Worm (Caenorhabditis elegans) whole organism, late embryonic: ENCODE measurements around the gene sre-26.

Source experiments
- C38D4.7 ChIP-seq: fragments of 200-800 bp; sonication (Bioruptor generic); optimal IDR thresholded peaks from 2 replicates; lab custom pipeline; 2018; ENCODE audit warnings: mild to moderate bottlenecking, missing genetic modification characterization, moderate library complexity, missing compliant biosample characterization
- F13H6.1 ChIP-seq: sonication (generic microtip); optimal IDR thresholded peaks from 2 replicates; lab custom pipeline; 2016; ENCODE audit warnings: missing genetic modification characterization, missing compliant biosample characterization
- K02D7.2 ChIP-seq: sonication (generic microtip); optimal IDR thresholded peaks from 2 replicates; lab custom pipeline; 2017; ENCODE audit warnings: mild to moderate bottlenecking, missing genetic modification characterization, missing compliant biosample characterization
- K09A11.1 ChIP-seq: sonication (generic microtip); optimal IDR thresholded peaks from 2 replicates; lab custom pipeline; 2017; ENCODE audit warnings: antibody characterized with exemption, mild to moderate bottlenecking, missing genetic modification characterization, missing compliant biosample characterization; ENCODE audit not compliant: insufficient read depth
- ama-1 ChIP-seq: fragments of 150-350 bp; optimal IDR thresholded peaks from 2 replicates; lab custom pipeline; 2014
- ceh-14 ChIP-seq: sonication (generic microtip); optimal IDR thresholded peaks from 2 replicates; lab custom pipeline; 2016; ENCODE audit warnings: missing genotype, missing genetic modification characterization, missing compliant biosample characterization
- ceh-18 ChIP-seq: sonication (generic microtip); optimal IDR thresholded peaks from 2 replicates; lab custom pipeline; 2016; ENCODE audit warnings: missing genetic modification characterization, missing compliant biosample characterization
- ceh-19 ChIP-seq: fragments of 200-800 bp; sonication (Bioruptor generic); optimal IDR thresholded peaks from 2 replicates; lab custom pipeline; 2018; ENCODE audit warnings: mild to moderate bottlenecking, missing genetic modification characterization, missing compliant biosample characterization
- ceh-22 ChIP-seq: sonication (generic microtip); optimal IDR thresholded peaks from 2 replicates; lab custom pipeline; 2017; ENCODE audit warnings: missing biosample characterization, missing genetic modification characterization
- ceh-30 ChIP-seq: fragments of 150-350 bp; optimal IDR thresholded peaks from 2 replicates; lab custom pipeline; 2014; ENCODE audit warnings: missing biosample characterization, missing genetic modification characterization
- ceh-31 ChIP-seq: sonication (generic microtip); optimal IDR thresholded peaks from 2 replicates; lab custom pipeline; 2016; ENCODE audit warnings: missing genetic modification characterization, missing compliant biosample characterization
- ceh-34 ChIP-seq: sonication (generic microtip); optimal IDR thresholded peaks from 2 replicates; lab custom pipeline; 2016; ENCODE audit warnings: mild to moderate bottlenecking, missing genetic modification characterization, missing compliant biosample characterization
- ceh-45 ChIP-seq: fragments of 200-800 bp; sonication (Bioruptor generic); IDR thresholded peaks from 2 replicates; pipeline ENCODE4 v1.3.6; 2022; ENCODE audit warnings: missing genetic modification reagents, missing genetic modification characterization, missing compliant biosample characterization
- ceh-48 ChIP-seq: sonication (generic microtip); optimal IDR thresholded peaks from 2 replicates; lab custom pipeline; 2016; ENCODE audit warnings: missing genetic modification characterization, inconsistent platforms, missing compliant biosample characterization
- ceh-9 ChIP-seq: sonication (generic microtip); optimal IDR thresholded peaks from 2 replicates; lab custom pipeline; 2016; ENCODE audit warnings: mild to moderate bottlenecking, missing genetic modification characterization, inconsistent platforms, missing compliant biosample characterization
- che-1 ChIP-seq: sonication (generic microtip); optimal IDR thresholded peaks from 2 replicates; lab custom pipeline; 2016; ENCODE audit warnings: mild to moderate bottlenecking, missing genetic modification characterization, missing compliant biosample characterization
- dve-1 ChIP-seq: sonication (generic microtip); optimal IDR thresholded peaks from 2 replicates; lab custom pipeline; 2017; ENCODE audit warnings: antibody characterized with exemption, mild to moderate bottlenecking, missing genetic modification characterization, missing compliant biosample characterization
- elt-2 ChIP-seq: sonication (generic microtip); optimal IDR thresholded peaks from 2 replicates; lab custom pipeline; 2016; ENCODE audit warnings: missing genetic modification reagents, missing genetic modification characterization, missing compliant biosample characterization
- ets-4 ChIP-seq: sonication (generic microtip); optimal IDR thresholded peaks from 2 replicates; lab custom pipeline; 2016; ENCODE audit warnings: missing genetic modification characterization, missing compliant biosample characterization
- eyg-1 ChIP-seq: sonication (generic microtip); optimal IDR thresholded peaks from 2 replicates; lab custom pipeline; 2016; ENCODE audit warnings: missing genotype, missing genetic modification characterization, missing compliant biosample characterization
- fkh-6 ChIP-seq: sonication (generic microtip); optimal IDR thresholded peaks from 2 replicates; lab custom pipeline; 2016; ENCODE audit warnings: missing genetic modification characterization, missing compliant biosample characterization
- hlh-15 ChIP-seq: sonication (generic microtip); optimal IDR thresholded peaks from 2 replicates; lab custom pipeline; 2016; ENCODE audit warnings: missing genetic modification characterization, missing compliant biosample characterization
- hlh-6 ChIP-seq: sonication (generic microtip); optimal IDR thresholded peaks from 2 replicates; lab custom pipeline; 2016; ENCODE audit warnings: missing genotype, missing genetic modification characterization, missing compliant biosample characterization
- hlh-8 ChIP-seq: sonication (generic microtip); optimal IDR thresholded peaks from 2 replicates; lab custom pipeline; 2016; ENCODE audit warnings: missing genotype, missing genetic modification characterization, missing compliant biosample characterization
- lin-11 ChIP-seq: fragments of 200-800 bp; sonication (Bioruptor generic); optimal IDR thresholded peaks from 2 replicates; lab custom pipeline; 2018; ENCODE audit warnings: mild to moderate bottlenecking, missing genetic modification characterization, missing compliant biosample characterization
- madf-2 ChIP-seq: sonication (generic microtip); optimal IDR thresholded peaks from 2 replicates; lab custom pipeline; 2017; ENCODE audit warnings: missing genetic modification characterization, missing compliant biosample characterization
- nfya-1 ChIP-seq: sonication (generic microtip); optimal IDR thresholded peaks from 2 replicates; lab custom pipeline; 2017; ENCODE audit warnings: missing genetic modification characterization, mild to moderate bottlenecking, missing compliant biosample characterization, antibody characterized with exemption, moderate library complexity
- nhr-11 ChIP-seq: fragments of 150-350 bp; optimal IDR thresholded peaks from 2 replicates; lab custom pipeline; 2014; ENCODE audit warnings: missing biosample characterization, missing genetic modification characterization
- nhr-232 ChIP-seq: sonication (generic microtip); optimal IDR thresholded peaks from 2 replicates; lab custom pipeline; 2016; ENCODE audit warnings: missing genetic modification characterization, missing compliant biosample characterization
- odd-2 ChIP-seq: sonication (generic microtip); optimal IDR thresholded peaks from 2 replicates; lab custom pipeline; 2017; ENCODE audit warnings: antibody characterized with exemption, mild to moderate bottlenecking, missing genetic modification characterization, missing compliant biosample characterization
- pat-9 ChIP-seq: fragments of 200-800 bp; sonication (Bioruptor generic); optimal IDR thresholded peaks from 2 replicates; lab custom pipeline; 2018; ENCODE audit warnings: mild to moderate bottlenecking, missing genetic modification characterization, moderate library complexity, missing compliant biosample characterization
- pax-1 ChIP-seq: fragments of 150-350 bp; optimal IDR thresholded peaks from 2 replicates; lab custom pipeline; 2014; ENCODE audit warnings: missing biosample characterization, missing genetic modification characterization
- pqm-1 ChIP-seq: sonication (generic microtip); optimal IDR thresholded peaks from 2 replicates; lab custom pipeline; 2016; ENCODE audit warnings: missing genetic modification characterization, missing compliant biosample characterization
- sdc-2 ChIP-seq: sonication (generic microtip); optimal IDR thresholded peaks from 2 replicates; lab custom pipeline; 2016; ENCODE audit warnings: missing genotype, missing genetic modification characterization, missing compliant biosample characterization
- tbx-2 ChIP-seq: sonication (generic microtip); optimal IDR thresholded peaks from 2 replicates; lab custom pipeline; 2016; ENCODE audit warnings: missing genetic modification characterization, missing compliant biosample characterization
- ttx-3 ChIP-seq: sonication (generic microtip); optimal IDR thresholded peaks from 2 replicates; lab custom pipeline; 2016; ENCODE audit warnings: missing genetic modification reagents, missing genetic modification characterization, missing compliant biosample characterization
- unc-42 ChIP-seq: sonication (generic microtip); optimal IDR thresholded peaks from 2 replicates; lab custom pipeline; 2016; ENCODE audit warnings: missing genotype, missing genetic modification characterization, missing compliant biosample characterization
- unc-55 ChIP-seq: sonication (generic microtip); optimal IDR thresholded peaks from 2 replicates; lab custom pipeline; 2017; ENCODE audit warnings: missing biosample characterization, missing genetic modification reagents, missing genetic modification characterization
- unc-86 ChIP-seq: sonication (generic microtip); optimal IDR thresholded peaks from 2 replicates; lab custom pipeline; 2016; ENCODE audit warnings: missing genetic modification characterization, missing compliant biosample characterization
- zip-5 ChIP-seq: sonication (generic microtip); optimal IDR thresholded peaks from 2 replicates; lab custom pipeline; 2016; ENCODE audit warnings: missing genetic modification characterization, missing compliant biosample characterization

sre-26 gene

ce11 chrII:12429743-12430142 is 9.4 kb upstream of the sre-26 start, which contains the start of gene Y57A10C.8:
Gene Y57A10C.8 (minus strand): TSS chrII:12429843.
- no peak for TF ChIP-seq elt-2 (tag; lab: Kevin White, UChicago)
- TF ChIP-seq ceh-34, result no peak
- no peak for TF ChIP-seq sdc-2
- no peak for TF ChIP-seq ceh-31 (tag; lab: Kevin White, UChicago)
- TF ChIP-seq zip-5 (tag; lab: Kevin White, UChicago), result no peak
- no peak for TF ChIP-seq F13H6.1
- no peak for TF ChIP-seq unc-42 (tag; lab: Kevin White, UChicago)
- TF ChIP-seq ceh-14 (tag; lab: Kevin White, UChicago), result no peak
- no peak for TF ChIP-seq hlh-15
- TF ChIP-seq ceh-19 (GFP tag; lab: Kevin White, UChicago), result no peak
- TF ChIP-seq K02D7.2 (tag; lab: Kevin White, UChicago), result no peak
- no peak for TF ChIP-seq tbx-2 (tag; lab: Kevin White, UChicago)
- no peak for TF ChIP-seq hlh-8 (tag; lab: Kevin White, UChicago)
- no peak for TF ChIP-seq nfya-1
- no peak for TF ChIP-seq ceh-18
- no peak for TF ChIP-seq ets-4 (tag; lab: Kevin White, UChicago)
- no peak for TF ChIP-seq C38D4.7
- TF ChIP-seq, all 69 proteins: peak for 0

- TF ChIP-seq che-1 (tag; lab: Kevin White, UChicago) (no peak), ceh-48 (tag; lab: Kevin White, UChicago) (no peak), elt-2 (tag; lab: Kevin White, UChicago) (peak; percentile 76), nhr-11 (tag; lab: Kevin White, UChicago) (no peak), lin-11 (tag; lab: Kevin White, UChicago) (no peak), ceh-45 (no peak)
- TF ChIP-seq, all 69 proteins: peak for 1
These were observed 5.3 kb upstream of the sre-26 start, which contains the start of gene daf-22 for ce11 chrII:12425644-12426222. Gene daf-22 (minus strand): TSS chrII:12425694.

ce11 chrII:12417996-12418395 is 2.4 kb downstream of the sre-26 start:
- TF ChIP-seq madf-2 (tag; lab: Kevin White, UChicago), result no peak
- TF ChIP-seq hlh-15, result no peak
- no peak for TF ChIP-seq ama-1 (lab: Kevin White, UChicago)
- TF ChIP-seq ceh-9, result no peak
- no peak for TF ChIP-seq nhr-232
- TF ChIP-seq ceh-48 (tag; lab: Kevin White, UChicago), result no peak
- no peak for TF ChIP-seq eyg-1 (tag; lab: Kevin White, UChicago)
- no peak for TF ChIP-seq ceh-22 (tag; lab: Kevin White, UChicago)

ce11 chrII:12417514-12417913 is 2.9 kb downstream of the sre-26 start, which contains the start of gene sre-27:
Gene sre-27 (minus strand): TSS chrII:12417614.
- TF ChIP-seq fkh-6 (tag; lab: Kevin White, UChicago), result no peak
- TF ChIP-seq, all 69 proteins: peak for 0

- no peak for TF ChIP-seq nhr-232
- no peak for TF ChIP-seq ttx-3 (tag; lab: Kevin White, UChicago)
- TF ChIP-seq ceh-30 (tag; lab: Kevin White, UChicago), result no peak
- TF ChIP-seq F13H6.1, result no peak
- no peak for TF ChIP-seq ceh-48 (tag; lab: Kevin White, UChicago)
- no peak for TF ChIP-seq ceh-22 (tag; lab: Kevin White, UChicago)
- TF ChIP-seq hlh-6, result no peak
- no peak for TF ChIP-seq madf-2 (tag; lab: Kevin White, UChicago)
- no peak for TF ChIP-seq pax-1 (tag; lab: Kevin White, UChicago)
- TF ChIP-seq odd-2, result no peak
- TF ChIP-seq zip-5 (tag; lab: Kevin White, UChicago), result no peak
- TF ChIP-seq unc-86 (tag; lab: Kevin White, UChicago), result no peak
- TF ChIP-seq K09A11.1, result no peak
- TF ChIP-seq pat-9, result no peak
- no peak for TF ChIP-seq ceh-45
- no peak for TF ChIP-seq unc-55
- no peak for TF ChIP-seq K02D7.2 (tag; lab: Kevin White, UChicago)
- no peak for TF ChIP-seq pqm-1 (tag; lab: Kevin White, UChicago)
- TF ChIP-seq dve-1, result no peak
- TF ChIP-seq, all 69 proteins: peak for 0
These were observed 5.6 kb downstream of the sre-26 start, which contains the start of gene Y57A10C.11 for ce11 chrII:12414805-12415204. Gene Y57A10C.11 (minus strand): TSS chrII:12414905.
